Worm (Caenorhabditis elegans) whole organism, young adult: ENCODE measurements around the gene C01B10.44.

Source experiments
- C06A6.2 ChIP-seq: fragments of 200-800 bp; sonication (Bioruptor generic); conservative IDR thresholded peaks from 2 replicates; pipeline ENCODE4 v1.3.6; 2022; ENCODE audit warnings: missing genetic modification characterization, missing compliant biosample characterization
- F10E7.11 ChIP-seq: sonication (generic microtip); optimal IDR thresholded peaks from 2 replicates; lab custom pipeline; 2017; ENCODE audit warnings: mild to moderate bottlenecking, missing genetic modification characterization, moderate library complexity, missing compliant biosample characterization
- K12H6.12 ChIP-seq: fragments of 200-800 bp; sonication (Bioruptor generic); optimal IDR thresholded peaks from 2 replicates; lab custom pipeline; 2018; ENCODE audit warnings: mild to moderate bottlenecking, missing genetic modification characterization, missing compliant biosample characterization
- Y53G8AR.9 ChIP-seq: fragments of 200-800 bp; sonication (Bioruptor generic); conservative IDR thresholded peaks from 2 replicates; pipeline ENCODE4 v1.3.6; 2022; ENCODE audit warnings: missing genetic modification reagents, missing genetic modification characterization, missing compliant biosample characterization
- Y56A3A.18 ChIP-seq: fragments of 200-800 bp; sonication (Bioruptor generic); IDR thresholded peaks from 2 replicates; pipeline ENCODE4 v1.3.6; 2022; ENCODE audit warnings: missing genetic modification reagents, missing genetic modification characterization, missing compliant biosample characterization
- athp-1 ChIP-seq: sonication (generic microtip); optimal IDR thresholded peaks from 2 replicates; lab custom pipeline; 2017; ENCODE audit warnings: mild to moderate bottlenecking, missing genetic modification characterization, missing compliant biosample characterization
- attf-5 ChIP-seq: fragments of 200-800 bp; sonication (Bioruptor generic); optimal IDR thresholded peaks from 2 replicates; lab custom pipeline; 2018; ENCODE audit warnings: mild to moderate bottlenecking, missing genetic modification characterization, missing compliant biosample characterization
- cebp-1 ChIP-seq, 2 experiments: fragments of 200-800 bp in 1 of 2; sonication (Bioruptor generic) in 1 of 2; sonication (generic microtip) in 1 of 2; IDR thresholded peaks in 1 of 2; optimal IDR thresholded peaks in 1 of 2; 2 replicates each; pipeline versions ENCODE4 v1.3.6 to Lab custom; 2017 to 2022; ENCODE audit warnings: missing compliant biosample characterization in 2 of 2, missing genetic modification characterization in 2 of 2, mild to moderate bottlenecking in 1 of 2, missing genetic modification reagents in 1 of 2, moderate library complexity in 1 of 2
- cebp-2 ChIP-seq: fragments of 200-800 bp; sonication (Bioruptor generic); IDR thresholded peaks from 2 replicates; pipeline ENCODE4 v1.3.6; 2022; ENCODE audit warnings: missing genetic modification characterization, missing compliant biosample characterization
- ceh-27 ChIP-seq: fragments of 200-800 bp; sonication (Bioruptor generic); optimal IDR thresholded peaks from 2 replicates; lab custom pipeline; 2018; ENCODE audit warnings: mild to moderate bottlenecking, missing genetic modification characterization, moderate library complexity, missing compliant biosample characterization
- dox-1 ChIP-seq: fragments of 200-800 bp; sonication (Bioruptor generic); IDR thresholded peaks from 2 replicates; pipeline ENCODE4 v1.3.6; 2022; ENCODE audit warnings: missing genetic modification reagents, missing genetic modification characterization, missing compliant biosample characterization
- egrh-3 ChIP-seq: fragments of 200-800 bp; sonication (Bioruptor generic); IDR thresholded peaks from 2 replicates; pipeline ENCODE4 v1.3.6; 2022; ENCODE audit warnings: missing genetic modification reagents, missing genetic modification characterization, missing compliant biosample characterization
- hmg-1.2 ChIP-seq: fragments of 200-800 bp; sonication (Bioruptor generic); IDR thresholded peaks from 2 replicates; pipeline ENCODE4 v1.3.6; 2022; ENCODE audit warnings: missing genetic modification reagents, missing genetic modification characterization, missing compliant biosample characterization
- let-526 ChIP-seq: fragments of 200-800 bp; sonication (Bioruptor generic); IDR thresholded peaks from 2 replicates; pipeline ENCODE4 v1.3.6; 2022; ENCODE audit warnings: missing genetic modification reagents, missing genetic modification characterization, missing compliant biosample characterization
- let-607 ChIP-seq, 2 experiments: fragments of 200-800 bp in 1 of 2; sonication (Bioruptor generic) in 1 of 2; sonication (generic microtip) in 1 of 2; optimal IDR thresholded peaks; 2 replicates each; lab custom pipeline; 2016 to 2018; ENCODE audit warnings: mild to moderate bottlenecking in 2 of 2, missing compliant biosample characterization in 2 of 2, missing genetic modification characterization in 2 of 2, moderate library complexity in 2 of 2, missing genotype in 1 of 2
- lin-26 ChIP-seq: fragments of 200-800 bp; sonication (Bioruptor generic); IDR thresholded peaks from 2 replicates; pipeline ENCODE4 v1.3.6; 2022; ENCODE audit warnings: missing genetic modification reagents, missing genetic modification characterization, missing compliant biosample characterization
- lin-35 ChIP-seq, 3 experiments: fragments of 150-350 bp in 2 of 3; sonication (generic microtip) in 1 of 3; optimal IDR thresholded peaks; 2 replicates each; lab custom pipeline; 2014 to 2018; ENCODE audit warnings: missing biosample characterization in 3 of 3, missing genetic modification characterization in 3 of 3, missing genetic modification reagents in 3 of 3
- madf-8 ChIP-seq: fragments of 200-800 bp; sonication (Bioruptor generic); conservative IDR thresholded peaks from 2 replicates; pipeline ENCODE4 v1.3.6; 2022; ENCODE audit warnings: missing genetic modification reagents, missing genetic modification characterization, missing compliant biosample characterization
- mcd-1 ChIP-seq: fragments of 200-800 bp; sonication (Bioruptor generic); IDR thresholded peaks from 2 replicates; pipeline ENCODE4 v1.3.6; 2022; ENCODE audit warnings: missing genetic modification reagents, missing genetic modification characterization, missing compliant biosample characterization
- mxl-1 ChIP-seq: sonication (generic microtip); optimal IDR thresholded peaks from 2 replicates; lab custom pipeline; 2016; ENCODE audit warnings: missing genetic modification characterization, missing compliant biosample characterization
- nfya-1 ChIP-seq: sonication (generic microtip); optimal IDR thresholded peaks from 2 replicates; lab custom pipeline; 2017; ENCODE audit warnings: antibody characterized with exemption, missing compliant biosample characterization, missing genetic modification characterization, borderline replicate concordance; ENCODE audit not compliant: insufficient read depth
- nfyb-1 ChIP-seq: fragments of 200-800 bp; sonication (Bioruptor generic); IDR thresholded peaks from 2 replicates; pipeline ENCODE4 v1.3.6; 2022; ENCODE audit warnings: missing genetic modification reagents, missing genetic modification characterization, missing compliant biosample characterization
- nhr-120 ChIP-seq: fragments of 200-800 bp; sonication (Bioruptor generic); IDR thresholded peaks from 2 replicates; pipeline ENCODE4 v1.3.6; 2022; ENCODE audit warnings: missing genetic modification characterization, missing compliant biosample characterization
- nhr-80 ChIP-seq: sonication (generic microtip); optimal IDR thresholded peaks from 2 replicates; lab custom pipeline; 2016; ENCODE audit warnings: missing genetic modification characterization, missing compliant biosample characterization
- rec-8 ChIP-seq, 2 experiments: sonication (generic microtip); optimal IDR thresholded peaks; 2 replicates each; lab custom pipeline; 2016; ENCODE audit warnings: mild to moderate bottlenecking in 2 of 2, missing genetic modification characterization in 2 of 2, missing genetic modification reagents in 2 of 2, missing genotype in 2 of 2, missing biosample characterization in 1 of 2, missing compliant biosample characterization in 1 of 2, moderate library complexity in 1 of 2
- rpc-1 ChIP-seq, 2 experiments: fragments of 150-350 bp in 1 of 2; sonication (generic microtip) in 1 of 2; optimal IDR thresholded peaks; 2 replicates each; lab custom pipeline; 2014 to 2018; ENCODE audit warnings: missing biosample characterization in 1 of 2, missing genetic modification characterization in 1 of 2, missing genetic modification reagents in 1 of 2, missing genotype in 1 of 2
- sea-2 ChIP-seq: fragments of 200-800 bp; sonication (Bioruptor generic); IDR thresholded peaks from 2 replicates; pipeline ENCODE4 v1.3.6; 2022; ENCODE audit warnings: missing genetic modification characterization, missing compliant biosample characterization
- snpc-1.1 ChIP-seq: sonication (generic microtip); optimal IDR thresholded peaks from 2 replicates; lab custom pipeline; 2017; ENCODE audit warnings: missing genetic modification characterization, mild to moderate bottlenecking, missing compliant biosample characterization, antibody characterized with exemption, moderate library complexity, missing genotype, missing genetic modification reagents; ENCODE audit not compliant: insufficient read depth
- unc-130 ChIP-seq: sonication (generic microtip); optimal IDR thresholded peaks from 2 replicates; lab custom pipeline; 2016; ENCODE audit warnings: missing genetic modification reagents, missing genetic modification characterization, missing compliant biosample characterization
- ztf-25 ChIP-seq: fragments of 200-800 bp; sonication (Bioruptor generic); IDR thresholded peaks from 2 replicates; pipeline ENCODE4 v1.3.6; 2022; ENCODE audit warnings: missing genetic modification reagents, missing genetic modification characterization, missing compliant biosample characterization
- ztf-28 ChIP-seq: fragments of 200-800 bp; sonication (Bioruptor generic); IDR thresholded peaks from 2 replicates; pipeline ENCODE4 v1.3.6; 2022; ENCODE audit warnings: missing genetic modification reagents, missing genetic modification characterization, missing compliant biosample characterization
- ztf-6 ChIP-seq: fragments of 200-800 bp; sonication (Bioruptor generic); IDR thresholded peaks from 2 replicates; pipeline ENCODE4 v1.3.6; 2022; ENCODE audit warnings: missing genetic modification reagents, missing genetic modification characterization, missing compliant biosample characterization

Gene C01B10.44

ce11 chrIV:6623390-6623789, at the start of gene C01B10.44:
C01B10.44 (plus strand) TSS chrIV:6623690.
- TF ChIP-seq cebp-2 (GFP tag; lab: Robert Waterston, UW) (no peak), lin-35 (GFP tag; optimal IDR thresholded peaks at IDR 0.05; lab: Kevin White, UChicago) (no peak), snpc-1.1 (tag; lab: Kevin White, UChicago) (no peak), lin-26 (GFP tag; lab: Robert Waterston, UW) (no peak), K12H6.12 (tag; lab: Kevin White, UChicago) (no peak), C06A6.2 (GFP tag; lab: Robert Waterston, UW) (no peak), ztf-25 (GFP tag; lab: Robert Waterston, UW) (no peak), nfya-1 (no peak), rec-8 (tag; optimal IDR thresholded peaks at IDR 0.05; lab: Kevin White, UChicago) (no peak), athp-1 (tag; lab: Kevin White, UChicago) (no peak), unc-130 (GFP tag; lab: Kevin White, UChicago) (no peak), dox-1 (no peak), madf-8 (GFP tag; lab: Robert Waterston, UW) (no peak), nfyb-1 (no peak), ceh-27 (GFP tag; lab: Kevin White, UChicago) (no peak), ztf-28 (GFP tag; lab: Robert Waterston, UW) (no peak), mxl-1 (no peak), rpc-1 (optimal IDR thresholded peaks at IDR 0.05; lab: Kevin White, UChicago) (no peak), rpc-1 (tag; optimal IDR thresholded peaks at IDR 0.05; lab: Kevin White, UChicago) (no peak), Y53G8AR.9 (GFP tag; lab: Robert Waterston, UW) (no peak), sea-2 (GFP tag; lab: Robert Waterston, UW) (no peak)

DNA sequence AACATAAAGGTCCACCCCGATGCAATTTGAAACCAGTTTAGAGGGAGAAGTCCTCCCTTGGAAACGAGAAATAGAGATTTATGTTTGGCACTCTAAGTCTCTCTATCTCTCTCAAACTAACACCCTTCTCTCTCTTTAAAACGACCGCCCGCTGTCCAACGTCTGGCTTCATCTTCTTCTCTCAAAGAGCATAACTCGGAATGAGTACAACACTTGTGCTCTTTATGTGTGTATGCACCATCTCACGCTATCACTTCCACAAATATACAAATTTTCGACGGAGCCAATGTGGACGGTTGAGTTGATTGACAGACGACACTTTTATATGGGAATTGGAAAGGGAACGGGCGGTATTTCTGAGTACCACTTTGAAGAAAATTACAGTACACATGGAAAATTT, 49.1 kb upstream of the C01B10.44 start:
- TF ChIP-seq Y56A3A.18 (GFP tag; lab: Robert Waterston, UW) (0 out of 2 replicates have a peak, but pooled peaks have one; percentile 10), nhr-120 (no peak), F10E7.11 (no peak), let-607 (tag; optimal IDR thresholded peaks at IDR 0.05; lab: Kevin White, UChicago) (peak; percentile 27 to 79), nhr-80 (tag; lab: Kevin White, UChicago) (peak; percentile 94), attf-5 (GFP tag; lab: Kevin White, UChicago) (peak; percentile 30), nfyb-1 (peak; percentile 51; the same call in 1 of the 2 replicates), cebp-1 (GFP tag; IDR thresholded peaks at IDR 0.05; lab: Robert Waterston, UW) (no peak), cebp-1 (tag; optimal IDR thresholded peaks at IDR 0.05; lab: Kevin White, UChicago) (peak; percentile 47)

DNA sequence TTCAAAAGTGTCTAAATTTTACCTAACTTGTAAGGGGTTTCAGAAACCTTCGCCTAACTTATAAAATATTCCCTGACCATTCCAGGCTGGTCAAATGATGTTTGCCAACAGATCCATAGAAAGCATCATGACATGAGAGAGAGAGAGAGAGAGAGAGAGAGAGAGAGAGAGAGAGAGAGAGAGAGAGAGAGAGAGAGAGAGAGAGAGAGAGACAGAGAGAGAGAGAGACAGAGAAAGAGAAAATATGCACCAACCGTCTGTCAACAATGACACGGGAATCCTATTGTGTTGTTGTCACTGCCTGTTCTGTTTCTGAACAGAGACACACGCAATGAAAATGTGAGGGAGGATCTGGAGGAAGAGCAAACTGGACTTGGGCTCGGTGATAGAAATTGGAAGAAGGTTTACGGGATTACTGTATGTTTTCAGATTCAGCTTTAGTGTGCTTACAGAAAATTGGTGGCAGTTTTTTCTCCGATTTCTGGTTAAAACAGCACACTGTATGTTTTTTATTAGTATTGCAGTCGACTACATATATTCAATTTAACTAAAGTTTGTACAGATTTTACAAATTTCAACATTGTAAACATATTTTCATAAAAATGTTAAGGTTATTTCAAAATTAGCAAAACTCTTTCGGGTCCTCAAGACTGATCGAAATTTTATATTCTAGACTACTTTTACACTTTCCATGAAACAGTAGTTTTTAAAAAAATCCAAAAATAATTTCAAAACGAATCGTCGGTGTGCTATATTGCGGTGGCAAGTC, 47.3 kb upstream of the C01B10.44 start:
- TF ChIP-seq ztf-6 (GFP tag; lab: Robert Waterston, UW) (no peak), attf-5 (GFP tag; lab: Kevin White, UChicago) (peak; percentile 25), egrh-3 (0 out of 2 replicates have a peak, but pooled peaks have one; percentile 21), hmg-1.2 (GFP tag; lab: Robert Waterston, UW) (peak; percentile 55), let-526 (GFP tag; lab: Robert Waterston, UW) (no peak), mcd-1 (GFP tag; lab: Robert Waterston, UW) (peak; percentile 35; the same call in 1 of the 2 replicates)
- TF ChIP-seq, all 124 proteins: peak for 4
